Worm (Caenorhabditis elegans) whole organism, young adult: ENCODE results near the gene B0218.5.

Source experiments
- B0336.3 ChIP-seq: fragments of 200-800 bp; sonication (Bioruptor generic); IDR thresholded peaks from 2 replicates; pipeline ENCODE4 v1.3.6; 2022; ENCODE audit warnings: missing genetic modification characterization, missing compliant biosample characterization
- Y53G8AR.9 ChIP-seq: fragments of 200-800 bp; sonication (Bioruptor generic); conservative IDR thresholded peaks from 2 replicates; pipeline ENCODE4 v1.3.6; 2022; ENCODE audit warnings: missing genetic modification reagents, missing genetic modification characterization, missing compliant biosample characterization
- Y67H2A.10 ChIP-seq: fragments of 200-800 bp; sonication (Bioruptor generic); conservative IDR thresholded peaks from 2 replicates; pipeline ENCODE4 v1.3.6; 2022; ENCODE audit warnings: missing genetic modification reagents, missing genetic modification characterization, missing compliant biosample characterization
- Y95B8A.8 ChIP-seq: fragments of 200-800 bp; sonication (Bioruptor generic); IDR thresholded peaks from 2 replicates; pipeline ENCODE4 v1.3.6; 2022; ENCODE audit warnings: missing genetic modification reagents, missing genetic modification characterization, missing compliant biosample characterization
- aptf-2 ChIP-seq: fragments of 200-800 bp; sonication (Bioruptor generic); conservative IDR thresholded peaks from 2 replicates; pipeline ENCODE4 v1.3.6; 2022; ENCODE audit warnings: missing genetic modification reagents, missing genetic modification characterization, missing compliant biosample characterization
- aptf-3 ChIP-seq: fragments of 200-800 bp; sonication (Bioruptor generic); IDR thresholded peaks from 2 replicates; pipeline ENCODE4 v1.3.6; 2022; ENCODE audit warnings: missing genetic modification characterization, missing compliant biosample characterization
- atf-7 ChIP-seq: sonication (generic microtip); optimal IDR thresholded peaks from 2 replicates; lab custom pipeline; 2017; ENCODE audit warnings: mild to moderate bottlenecking, missing genetic modification characterization, missing compliant biosample characterization
- athp-1 ChIP-seq: sonication (generic microtip); optimal IDR thresholded peaks from 2 replicates; lab custom pipeline; 2017; ENCODE audit warnings: mild to moderate bottlenecking, missing genetic modification characterization, missing compliant biosample characterization
- attf-5 ChIP-seq: fragments of 200-800 bp; sonication (Bioruptor generic); optimal IDR thresholded peaks from 2 replicates; lab custom pipeline; 2018; ENCODE audit warnings: mild to moderate bottlenecking, missing genetic modification characterization, missing compliant biosample characterization
- ccch-3 ChIP-seq: fragments of 200-800 bp; sonication (Bioruptor generic); optimal IDR thresholded peaks from 2 replicates; lab custom pipeline; 2018; ENCODE audit warnings: mild to moderate bottlenecking, missing genetic modification characterization, missing compliant biosample characterization
- ceh-27 ChIP-seq: fragments of 200-800 bp; sonication (Bioruptor generic); optimal IDR thresholded peaks from 2 replicates; lab custom pipeline; 2018; ENCODE audit warnings: mild to moderate bottlenecking, missing genetic modification characterization, moderate library complexity, missing compliant biosample characterization
- ceh-40 ChIP-seq: fragments of 200-800 bp; sonication (Bioruptor generic); IDR thresholded peaks from 2 replicates; pipeline ENCODE4 v1.3.6; 2022; ENCODE audit warnings: missing genetic modification characterization, missing compliant biosample characterization
- ceh-79 ChIP-seq: sonication (generic microtip); optimal IDR thresholded peaks from 2 replicates; lab custom pipeline; 2017; ENCODE audit warnings: mild to moderate bottlenecking, missing genetic modification characterization, missing compliant biosample characterization
- chd-7 ChIP-seq: sonication (generic microtip); optimal IDR thresholded peaks from 2 replicates; lab custom pipeline; 2016; ENCODE audit warnings: mild to moderate bottlenecking, missing genetic modification characterization, moderate library complexity, missing compliant biosample characterization
- die-1 ChIP-seq: sonication (generic microtip); optimal IDR thresholded peaks from 2 replicates; lab custom pipeline; 2016; ENCODE audit warnings: missing genotype, mild to moderate bottlenecking, missing genetic modification characterization, missing compliant biosample characterization
- dpl-1 ChIP-seq: fragments of 150-350 bp; optimal IDR thresholded peaks from 2 replicates; lab custom pipeline; 2014; ENCODE audit warnings: missing biosample characterization, missing genetic modification reagents, missing genetic modification characterization
- ets-4 ChIP-seq: fragments of 200-800 bp; sonication (Bioruptor generic); optimal IDR thresholded peaks from 2 replicates; lab custom pipeline; 2018; ENCODE audit warnings: mild to moderate bottlenecking, missing genetic modification characterization, missing compliant biosample characterization
- gei-17 ChIP-seq: fragments of 200-800 bp; sonication (Bioruptor generic); optimal IDR thresholded peaks from 2 replicates; lab custom pipeline; 2018; ENCODE audit warnings: mild to moderate bottlenecking, missing genetic modification characterization, missing compliant biosample characterization
- hlh-12 ChIP-seq: sonication (generic microtip); optimal IDR thresholded peaks from 2 replicates; lab custom pipeline; 2016; ENCODE audit warnings: missing genetic modification characterization, missing compliant biosample characterization
- hmg-1.2 ChIP-seq: fragments of 200-800 bp; sonication (Bioruptor generic); IDR thresholded peaks from 2 replicates; pipeline ENCODE4 v1.3.6; 2022; ENCODE audit warnings: missing genetic modification reagents, missing genetic modification characterization, missing compliant biosample characterization
- hmg-20 ChIP-seq: fragments of 200-800 bp; sonication (Bioruptor generic); IDR thresholded peaks from 2 replicates; pipeline ENCODE4 v1.3.6; 2022; ENCODE audit warnings: missing genetic modification reagents, missing genetic modification characterization, missing compliant biosample characterization
- lin-35 ChIP-seq, 3 experiments: fragments of 150-350 bp in 2 of 3; sonication (generic microtip) in 1 of 3; optimal IDR thresholded peaks; 2 replicates each; lab custom pipeline; 2014 to 2018; ENCODE audit warnings: missing biosample characterization in 3 of 3, missing genetic modification characterization in 3 of 3, missing genetic modification reagents in 3 of 3
- lin-54 ChIP-seq: fragments of 200-800 bp; sonication (Bioruptor generic); optimal IDR thresholded peaks from 2 replicates; lab custom pipeline; 2018; ENCODE audit warnings: mild to moderate bottlenecking, missing genetic modification characterization, missing compliant biosample characterization
- mxl-1 ChIP-seq: sonication (generic microtip); optimal IDR thresholded peaks from 2 replicates; lab custom pipeline; 2016; ENCODE audit warnings: missing genetic modification characterization, missing compliant biosample characterization
- nhr-27 ChIP-seq: fragments of 200-800 bp; sonication (Bioruptor generic); optimal IDR thresholded peaks from 2 replicates; lab custom pipeline; 2018; ENCODE audit warnings: mild to moderate bottlenecking, missing genetic modification characterization, moderate library complexity, missing compliant biosample characterization
- nhr-80 ChIP-seq: sonication (generic microtip); optimal IDR thresholded peaks from 2 replicates; lab custom pipeline; 2016; ENCODE audit warnings: missing genetic modification characterization, missing compliant biosample characterization
- rec-8 ChIP-seq, 2 experiments: sonication (generic microtip); optimal IDR thresholded peaks; 2 replicates each; lab custom pipeline; 2016; ENCODE audit warnings: mild to moderate bottlenecking in 2 of 2, missing genetic modification characterization in 2 of 2, missing genetic modification reagents in 2 of 2, missing genotype in 2 of 2, missing biosample characterization in 1 of 2, missing compliant biosample characterization in 1 of 2, moderate library complexity in 1 of 2
- rpc-1 ChIP-seq, 2 experiments: fragments of 150-350 bp in 1 of 2; sonication (generic microtip) in 1 of 2; optimal IDR thresholded peaks; 2 replicates each; lab custom pipeline; 2014 to 2018; ENCODE audit warnings: missing biosample characterization in 1 of 2, missing genetic modification characterization in 1 of 2, missing genetic modification reagents in 1 of 2, missing genotype in 1 of 2
- tbp1 ChIP-seq: fragments of 200-800 bp; sonication (Bioruptor generic); optimal IDR thresholded peaks from 2 replicates; lab custom pipeline; 2018; ENCODE audit warnings: mild to moderate bottlenecking, missing genetic modification characterization, missing compliant biosample characterization
- tbx-9 ChIP-seq: sonication (generic microtip); optimal IDR thresholded peaks from 2 replicates; lab custom pipeline; 2016; ENCODE audit warnings: borderline replicate concordance, missing genetic modification characterization, inconsistent platforms, missing compliant biosample characterization
- tlf-1 ChIP-seq: fragments of 200-800 bp; sonication (Bioruptor generic); optimal IDR thresholded peaks from 2 replicates; lab custom pipeline; 2018; ENCODE audit warnings: mild to moderate bottlenecking, missing genetic modification characterization, missing compliant biosample characterization
- unc-130 ChIP-seq: sonication (generic microtip); optimal IDR thresholded peaks from 2 replicates; lab custom pipeline; 2016; ENCODE audit warnings: missing genetic modification reagents, missing genetic modification characterization, missing compliant biosample characterization
- xnd-1 ChIP-seq: sonication (generic microtip); optimal IDR thresholded peaks from 2 replicates; lab custom pipeline; 2016; ENCODE audit warnings: missing genotype, missing genetic modification reagents, missing genetic modification characterization, missing compliant biosample characterization
- zfh-2 ChIP-seq: fragments of 200-800 bp; sonication (Bioruptor generic); conservative IDR thresholded peaks from 2 replicates; pipeline ENCODE4 v1.3.6; 2022; ENCODE audit warnings: missing genetic modification reagents, missing genetic modification characterization, missing compliant biosample characterization
- ztf-25 ChIP-seq: fragments of 200-800 bp; sonication (Bioruptor generic); IDR thresholded peaks from 2 replicates; pipeline ENCODE4 v1.3.6; 2022; ENCODE audit warnings: missing genetic modification reagents, missing genetic modification characterization, missing compliant biosample characterization

Gene B0218.5

DNA sequence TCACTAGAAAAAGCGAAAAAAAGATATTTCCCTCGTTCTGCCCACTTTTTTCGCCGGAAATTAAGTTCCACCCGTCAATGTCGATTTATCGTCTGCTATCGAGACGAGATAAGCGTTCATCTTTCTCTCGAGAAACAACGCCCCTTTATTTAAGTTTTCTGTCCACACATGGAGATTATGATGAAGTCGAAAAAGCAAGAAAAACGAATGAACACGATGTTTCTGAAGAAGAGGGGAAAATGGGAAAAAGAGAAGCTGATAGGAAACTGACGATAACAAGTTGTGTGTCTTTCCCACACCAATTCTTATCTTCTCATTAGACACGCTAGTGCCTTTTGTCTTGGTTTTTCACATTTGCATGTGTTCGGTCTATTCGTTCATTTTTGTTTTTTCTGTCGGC is 17.7 kb upstream of the B0218.5 start:
- TF ChIP-seq Y53G8AR.9 (GFP tag; lab: Robert Waterston, UW) = no peak
- TF ChIP-seq zfh-2 (GFP tag; lab: Robert Waterston, UW) = no peak
- TF ChIP-seq ets-4 (GFP tag; lab: Kevin White, UChicago) = peak; percentile 23
- no peak for TF ChIP-seq attf-5 (GFP tag; lab: Kevin White, UChicago)
- TF ChIP-seq nhr-80 (tag; lab: Kevin White, UChicago) = peak; percentile 91
- no peak for TF ChIP-seq rec-8 (tag; optimal IDR thresholded peaks at IDR 0.05; lab: Kevin White, UChicago)
- TF ChIP-seq, all 124 proteins: peak for 2

DNA sequence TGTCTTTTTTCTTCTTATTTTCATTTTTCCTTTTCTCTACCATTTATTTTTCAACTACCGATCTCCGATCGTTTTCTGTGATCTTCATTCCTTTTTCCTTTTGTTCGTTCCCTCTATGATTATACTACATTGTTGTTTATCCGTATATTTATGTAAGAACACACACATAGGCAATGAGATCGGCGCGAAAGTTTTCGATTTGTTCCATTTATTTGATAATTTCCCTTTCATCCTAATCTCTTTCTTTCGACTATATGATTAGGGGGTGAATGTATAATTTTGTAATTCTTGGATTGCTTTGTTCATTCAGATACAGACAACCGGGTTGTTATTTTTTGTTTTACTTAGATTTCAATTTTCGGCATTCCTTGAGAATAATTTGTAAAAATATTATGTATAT is 16.5 kb upstream of the B0218.5 start:
- TF ChIP-seq B0336.3 (GFP tag; lab: Robert Waterston, UW) = no peak
- TF ChIP-seq hlh-12 = no peak
- TF ChIP-seq aptf-3 (GFP tag; lab: Robert Waterston, UW) = no peak
- TF ChIP-seq ceh-40 (GFP tag; lab: Robert Waterston, UW) = no peak
- no peak for TF ChIP-seq ztf-25 (GFP tag; lab: Robert Waterston, UW)
- TF ChIP-seq Y67H2A.10 = no peak
- no peak for TF ChIP-seq mxl-1 (tag; lab: Kevin White, UChicago)
- no peak for TF ChIP-seq tbp1 (GFP tag; lab: Kevin White, UChicago)
- no peak for TF ChIP-seq aptf-2 (GFP tag; lab: Robert Waterston, UW)
- no peak for TF ChIP-seq die-1 (tag; lab: Kevin White, UChicago)
- TF ChIP-seq rpc-1 (optimal IDR thresholded peaks at IDR 0.05; lab: Kevin White, UChicago) = no peak
- TF ChIP-seq rpc-1 (tag; optimal IDR thresholded peaks at IDR 0.05; lab: Kevin White, UChicago) = no peak
- no peak for TF ChIP-seq atf-7 (tag; lab: Kevin White, UChicago)
- TF ChIP-seq tlf-1 = no peak
- TF ChIP-seq ceh-79 (tag; lab: Kevin White, UChicago) = no peak
- TF ChIP-seq unc-130 (GFP tag; lab: Kevin White, UChicago) = no peak
- no peak for TF ChIP-seq gei-17 (GFP tag; lab: Kevin White, UChicago)

DNA sequence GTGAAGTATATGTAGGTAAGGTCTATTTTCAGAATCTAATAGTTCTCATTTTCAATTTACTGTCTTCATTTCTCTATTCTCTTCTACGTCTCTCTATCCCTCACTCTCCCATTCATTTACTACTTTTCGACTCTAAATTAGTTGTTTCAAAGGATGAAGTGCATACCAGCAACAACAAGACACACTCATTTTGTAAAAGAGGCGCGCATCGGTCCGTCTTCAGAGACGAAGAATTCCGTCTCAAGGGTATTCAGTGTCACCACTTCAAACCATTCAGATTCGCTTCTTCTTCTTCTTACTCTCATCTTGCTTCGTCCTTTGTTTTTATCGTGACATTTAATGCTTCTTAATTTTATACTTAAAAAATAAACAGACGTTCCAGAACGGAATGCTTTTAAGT is 14.3 kb upstream of the B0218.5 start:
- TF ChIP-seq Y95B8A.8 (GFP tag; lab: Robert Waterston, UW) (no peak), ceh-27 (GFP tag; lab: Kevin White, UChicago) (peak; percentile 66)

ce11 chrIV:8170264-8170663 is 13.2 kb upstream of the B0218.5 start:
- TF ChIP-seq hmg-1.2 (GFP tag; lab: Robert Waterston, UW) (peak; percentile 70; the same call in 1 of the 2 replicates), dpl-1 (GFP tag; lab: Kevin White, UChicago) (no peak)

ce11 chrIV:8169674-8170073 is 12.6 kb upstream of the B0218.5 start, which contains the start of gene C07G1.15:
Gene C07G1.15 (plus strand): TSS chrIV:8169974.
- TF ChIP-seq xnd-1 (tag; lab: Kevin White, UChicago) (no peak), tbx-9 (tag; lab: Kevin White, UChicago) (no peak), die-1 (tag; lab: Kevin White, UChicago) (no peak), ccch-3 (GFP tag; lab: Kevin White, UChicago) (no peak), lin-54 (GFP tag; lab: Kevin White, UChicago) (no peak), zfh-2 (GFP tag; lab: Robert Waterston, UW) (no peak), lin-35 (GFP tag; optimal IDR thresholded peaks at IDR 0.05; lab: Kevin White, UChicago) (no peak), chd-7 (tag; lab: Kevin White, UChicago) (no peak), tbp1 (GFP tag; lab: Kevin White, UChicago) (no peak), athp-1 (tag; lab: Kevin White, UChicago) (no peak), ceh-79 (tag; lab: Kevin White, UChicago) (no peak), hmg-20 (GFP tag; lab: Robert Waterston, UW) (no peak), nhr-27 (tag; lab: Kevin White, UChicago) (no peak)
